Worm (Caenorhabditis elegans): ENCODE data around the gene misc-1.

misc-1 gene

ce11 chrII:264053-264452 lies 22.4 kb upstream of the misc-1 start, which contains the start of gene B0432.14:
TSS of gene B0432.14 (plus strand) at chrII:264353.
- TF ChIP-seq sea-2 (GFP tag; IDR thresholded peaks at IDR 0.05) = no peak
- TF ChIP-seq him-1 (tag; optimal IDR thresholded peaks at IDR 0.05) = no peak
- TF ChIP-seq madf-10 (tag; optimal IDR thresholded peaks at IDR 0.05) = no peak
- TF ChIP-seq F57A8.1 (GFP tag; optimal IDR thresholded peaks at IDR 0.05) = no peak
- no peak for TF ChIP-seq Y79H2A.3 (GFP tag; conservative IDR thresholded peaks at IDR 0.05)
- no peak for TF ChIP-seq Y56A3A.18 (GFP tag; IDR thresholded peaks at IDR 0.05)
- TF ChIP-seq hlh-26 (GFP tag; conservative IDR thresholded peaks at IDR 0.05) = no peak
- no peak for TF ChIP-seq akir-1 (GFP tag; optimal IDR thresholded peaks at IDR 0.05)
- no peak for TF ChIP-seq lin-54 (GFP tag; optimal IDR thresholded peaks at IDR 0.05)
- TF ChIP-seq snpc-1.3 (tag; optimal IDR thresholded peaks at IDR 0.05; ENCODE audit: insufficient read depth) = no peak
- TF ChIP-seq ztf-28 (GFP tag; IDR thresholded peaks at IDR 0.05) = no peak
- TF ChIP-seq egl-18 (GFP tag; IDR thresholded peaks at IDR 0.05) = no peak
- no peak for TF ChIP-seq nfyb-1 (GFP tag; IDR thresholded peaks at IDR 0.05)
- no peak for TF ChIP-seq die-1 (tag; optimal IDR thresholded peaks at IDR 0.05)

ce11 chrII:273872-274271 lies 12.6 kb upstream of the misc-1 start, which contains the start of gene B0432.7:
TSS of gene B0432.7 (minus strand) at chrII:273972.
- TF ChIP-seq chd-7 (tag; optimal IDR thresholded peaks at IDR 0.05) (no peak), snpc-1.1 (tag; optimal IDR thresholded peaks at IDR 0.05; ENCODE audit: insufficient read depth) (no peak), F23B12.7 (tag; optimal IDR thresholded peaks at IDR 0.05; ENCODE audit: insufficient read depth) (no peak), ceh-91 (GFP tag; IDR thresholded peaks at IDR 0.05) (no peak), lag-1 (GFP tag; IDR thresholded peaks at IDR 0.05) (no peak)

- TF ChIP-seq F10E7.11 (tag; optimal IDR thresholded peaks at IDR 0.05) (no peak), chd-7 (tag; optimal IDR thresholded peaks at IDR 0.05) (no peak), lag-1 (GFP tag; IDR thresholded peaks at IDR 0.05) (no peak), F37B4.10 (GFP tag; IDR thresholded peaks at IDR 0.05) (no peak), madf-10 (tag; optimal IDR thresholded peaks at IDR 0.05) (no peak), rcor-1 (GFP tag; IDR thresholded peaks at IDR 0.05) (no peak), efl-1 (GFP tag; optimal IDR thresholded peaks at IDR 0.05) (no peak), T07F8.4 (tag; optimal IDR thresholded peaks at IDR 0.05) (no peak), athp-1 (tag; optimal IDR thresholded peaks at IDR 0.05) (no peak), cebp-2 (GFP tag; IDR thresholded peaks at IDR 0.05) (no peak), zim-3 (tag; optimal IDR thresholded peaks at IDR 0.05) (no peak)
These were observed 7.8 kb upstream of the misc-1 start, which contains the start of gene B0432.8 for ce11 chrII:278636-279035. TSS of gene B0432.8 (minus strand) at chrII:278736.

ce11 chrII:282483-282882 lies 3.9 kb upstream of the misc-1 start, which contains the start of gene trul-1:
TSS of gene trul-1 (minus strand) at chrII:282583.
- no peak for TF ChIP-seq snpc-1.3 (tag; optimal IDR thresholded peaks at IDR 0.05; ENCODE audit: insufficient read depth)
- TF ChIP-seq Y95B8A.8 (GFP tag; IDR thresholded peaks at IDR 0.05) = no peak
- TF ChIP-seq lsl-1 (GFP tag; optimal IDR thresholded peaks at IDR 0.05) = no peak
- TF ChIP-seq madf-6 (GFP tag; IDR thresholded peaks at IDR 0.05) = no peak

- TF ChIP-seq athp-1 (tag; optimal IDR thresholded peaks at IDR 0.05) (no peak), madf-8 (GFP tag; conservative IDR thresholded peaks at IDR 0.05) (no peak), Y56A3A.18 (GFP tag; IDR thresholded peaks at IDR 0.05) (no peak), attf-3 (GFP tag; conservative IDR thresholded peaks at IDR 0.05) (0 out of 2 replicates have a peak, but pooled peaks have one; percentile 1), B0019.2 (GFP tag; conservative IDR thresholded peaks at IDR 0.05) (no peak), ztf-26 (tag; optimal IDR thresholded peaks at IDR 0.05) (no peak), efl-1 (GFP tag; optimal IDR thresholded peaks at IDR 0.05) (no peak), ama-1 (optimal IDR thresholded peaks at IDR 0.05) (no peak), ama-1 (GFP tag; optimal IDR thresholded peaks at IDR 0.05) (no peak)
These were observed 2.8 kb upstream of the misc-1 start, which contains the start of gene B0432.9 for ce11 chrII:283594-283993. TSS of gene B0432.9 (minus strand) at chrII:283694.

All from whole organism, young adult.